Fruit fly (Drosophila melanogaster): Measurements from ENCODE around the gene Tat.
A peak's percentile ranks its signal among the peaks of the same experiment; 100 is the strongest.

The Tat gene

dm6 chrX:14213509-14214154 is 47.4 kb upstream of the Tat start (continued):
- TF ChIP-seq Hr3 (GFP tag; optimal IDR thresholded peaks at IDR 0.05), result peak; percentile 1
- no peak for TF ChIP-seq nom (GFP tag; optimal IDR thresholded peaks at IDR 0.05)
- no peak for TF ChIP-seq CkIIα-i1 (GFP tag; IDR thresholded peaks at IDR 0.05)
- no peak for TF ChIP-seq pzg (GFP tag; optimal IDR thresholded peaks at IDR 0.05)
- TF ChIP-seq tx (GFP tag; optimal IDR thresholded peaks at IDR 0.05), result peak; percentile 15
- no peak for TF ChIP-seq CG13775 (GFP tag; optimal IDR thresholded peaks at IDR 0.05)
- TF ChIP-seq yki (optimal IDR thresholded peaks at IDR 0.05), result no peak
- peak; percentile 13 for TF ChIP-seq CG12071 (GFP tag; optimal IDR thresholded peaks at IDR 0.05)
- peak; percentile 20 for TF ChIP-seq CG3281 (GFP tag; optimal IDR thresholded peaks at IDR 0.05)
- no peak for TF ChIP-seq lov (optimal IDR thresholded peaks at IDR 0.05)
- no peak for TF ChIP-seq lov (GFP tag; IDR thresholded peaks at IDR 0.05)
- TF ChIP-seq ERR (GFP tag; optimal IDR thresholded peaks at IDR 0.05), result no peak
- peak; percentile 88 for TF ChIP-seq CG8290 (GFP tag; optimal IDR thresholded peaks at IDR 0.05)
- TF ChIP-seq CG8290 (tag; optimal IDR thresholded peaks at IDR 0.05), result peak; percentile 21 to 67
- no peak for TF ChIP-seq ham (GFP tag; IDR thresholded peaks at IDR 0.05)
- no peak for TF ChIP-seq tna (GFP tag; IDR thresholded peaks at IDR 0.05; ENCODE audit: partially characterized antibody)
- no peak for TF ChIP-seq B-H2 (GFP tag; optimal IDR thresholded peaks at IDR 0.05)
- TF ChIP-seq Dek (tag; optimal IDR thresholded peaks at IDR 0.05), result peak; percentile 24
- no peak for TF ChIP-seq usp (GFP tag; optimal IDR thresholded peaks at IDR 0.05)
- TF ChIP-seq CG32772 (GFP tag; IDR thresholded peaks at IDR 0.05), result no peak
- no peak for TF ChIP-seq chn (GFP tag; optimal IDR thresholded peaks at IDR 0.05)
- no peak for TF ChIP-seq luna (GFP tag; optimal IDR thresholded peaks at IDR 0.05)
- no peak for TF ChIP-seq CG31224 (GFP tag; IDR thresholded peaks at IDR 0.05)
- peak; percentile 45; the same call in 1 of the 2 replicates for TF ChIP-seq seq (GFP tag; IDR thresholded peaks at IDR 0.05)
- TF ChIP-seq CG6765 (GFP tag; optimal IDR thresholded peaks at IDR 0.05), result no peak
- TF ChIP-seq jing (GFP tag; optimal IDR thresholded peaks at IDR 0.05), result no peak
- no peak for TF ChIP-seq CG10959 (GFP tag; IDR thresholded peaks at IDR 0.05)
- TF ChIP-seq E2f2 (GFP tag; IDR thresholded peaks at IDR 0.05), result peak; percentile 29; the same call in 1 of the 2 replicates
- no peak for TF ChIP-seq Max (GFP tag; optimal IDR thresholded peaks at IDR 0.05)
- TF ChIP-seq HHEX (GFP tag; optimal IDR thresholded peaks at IDR 0.05), result peak; percentile 61
- peak in 1 of 2 experiments; percentile 28 for TF ChIP-seq Pdp1 (GFP tag; optimal IDR thresholded peaks at IDR 0.05)
- no peak for TF ChIP-seq CG4328 (GFP tag; optimal IDR thresholded peaks at IDR 0.05)
- no peak for TF ChIP-seq CG4282 (GFP tag; optimal IDR thresholded peaks at IDR 0.05)
- TF ChIP-seq CG11085 (GFP tag; IDR thresholded peaks at IDR 0.05), result no peak
- TF ChIP-seq Vsx1 (GFP tag; optimal IDR thresholded peaks at IDR 0.05), result no peak
- TF ChIP-seq Awh (GFP tag; IDR thresholded peaks at IDR 0.05), result no peak
- TF ChIP-seq fru (optimal IDR thresholded peaks at IDR 0.05), result no peak
- no peak for TF ChIP-seq sd (tag; optimal IDR thresholded peaks at IDR 0.05)
- TF ChIP-seq gsb (GFP tag; IDR thresholded peaks at IDR 0.05), result no peak
- no peak for TF ChIP-seq Sin3A (optimal IDR thresholded peaks at IDR 0.05)
- no peak for TF ChIP-seq CG31365 (tag; optimal IDR thresholded peaks at IDR 0.05)
- TF ChIP-seq CG7987 (GFP tag; optimal IDR thresholded peaks at IDR 0.05), result no peak
- TF ChIP-seq CG9727 (GFP tag; optimal IDR thresholded peaks at IDR 0.05), result peak; percentile 4
- no peak for TF ChIP-seq CG4360 (GFP tag; IDR thresholded peaks at IDR 0.05)
- no peak for TF ChIP-seq CG10462 (GFP tag; optimal IDR thresholded peaks at IDR 0.05)
- TF ChIP-seq CG18262 (tag; optimal IDR thresholded peaks at IDR 0.05), result peak; percentile 46
- TF ChIP-seq pb (GFP tag; optimal IDR thresholded peaks at IDR 0.05), result no peak
- TF ChIP-seq wor (GFP tag; IDR thresholded peaks at IDR 0.05), result no peak
- TF ChIP-seq CTCF (GFP tag; optimal IDR thresholded peaks at IDR 0.05), result no peak
- TF ChIP-seq fd102C (GFP tag; optimal IDR thresholded peaks at IDR 0.05), result no peak
- no peak for TF ChIP-seq Mrtf (GFP tag; IDR thresholded peaks at IDR 0.05)
- TF ChIP-seq CG17359 (tag; optimal IDR thresholded peaks at IDR 0.05), result peak; percentile 44
- no peak for TF ChIP-seq bowl (GFP tag; IDR thresholded peaks at IDR 0.05)

Measured in whole organism, embryonic.